Worm (Caenorhabditis elegans) whole organism, early embryonic: ENCODE results near the gene nhr-260.

Source experiments
- B0310.2 ChIP-seq: sonication (generic microtip); optimal IDR thresholded peaks from 2 replicates; lab custom pipeline; 2016; ENCODE audit warnings: mild to moderate bottlenecking, missing genetic modification characterization, missing compliant biosample characterization
- F13C5.2 ChIP-seq: sonication (generic microtip); optimal IDR thresholded peaks from 2 replicates; lab custom pipeline; 2017; ENCODE audit warnings: mild to moderate bottlenecking, missing genetic modification characterization, inconsistent platforms, missing compliant biosample characterization
- aly-1 ChIP-seq: sonication (generic microtip); optimal IDR thresholded peaks from 2 replicates; lab custom pipeline; 2016; ENCODE audit warnings: missing genetic modification characterization, missing compliant biosample characterization
- ama-1 ChIP-seq: fragments of 150-350 bp; optimal IDR thresholded peaks from 2 replicates; lab custom pipeline; 2014
- ceh-13 ChIP-seq: fragments of 200-800 bp; sonication (Bioruptor generic); optimal IDR thresholded peaks from 2 replicates; lab custom pipeline; 2018; ENCODE audit warnings: mild to moderate bottlenecking, missing genetic modification characterization, missing compliant biosample characterization
- ceh-36 ChIP-seq: sonication (generic microtip); optimal IDR thresholded peaks from 2 replicates; lab custom pipeline; 2016; ENCODE audit warnings: missing genetic modification characterization, inconsistent platforms, missing compliant biosample characterization
- flt-1 ChIP-seq: fragments of 200-800 bp; sonication (Bioruptor generic); IDR thresholded peaks from 2 replicates; pipeline ENCODE4 v1.3.6; 2022; ENCODE audit warnings: missing genetic modification characterization, missing compliant biosample characterization
- hmbx-1 ChIP-seq: sonication (generic microtip); optimal IDR thresholded peaks from 2 replicates; lab custom pipeline; 2016; ENCODE audit warnings: mild to moderate bottlenecking, missing genetic modification characterization, missing compliant biosample characterization
- hmg-4 ChIP-seq: fragments of 200-800 bp; sonication (Bioruptor generic); optimal IDR thresholded peaks from 2 replicates; lab custom pipeline; 2018; ENCODE audit warnings: mild to moderate bottlenecking, missing genetic modification characterization, missing compliant biosample characterization
- hnd-1 ChIP-seq: sonication (generic microtip); optimal IDR thresholded peaks from 2 replicates; lab custom pipeline; 2016; ENCODE audit warnings: missing genetic modification characterization, missing compliant biosample characterization
- pes-1 ChIP-seq: fragments of 200-800 bp; sonication (Bioruptor generic); IDR thresholded peaks from 2 replicates; pipeline ENCODE4 v1.3.6; 2022; ENCODE audit warnings: missing genetic modification reagents, missing genetic modification characterization, missing compliant biosample characterization
- scrt-1 ChIP-seq: fragments of 200-800 bp; sonication (Bioruptor generic); IDR thresholded peaks from 2 replicates; pipeline ENCODE4 v1.3.6; 2022; ENCODE audit warnings: missing genetic modification characterization, missing compliant biosample characterization
- sea-1 ChIP-seq: fragments of 200-800 bp; sonication (Bioruptor generic); conservative IDR thresholded peaks from 2 replicates; pipeline ENCODE4 v1.3.6; 2022; ENCODE audit warnings: missing genetic modification characterization, missing compliant biosample characterization
- tbx-11 ChIP-seq: fragments of 200-800 bp; sonication (Bioruptor generic); IDR thresholded peaks from 2 replicates; pipeline ENCODE4 v1.3.6; 2022; ENCODE audit warnings: missing genetic modification characterization, missing compliant biosample characterization
- tbx-37 ChIP-seq: fragments of 200-800 bp; sonication (Bioruptor generic); conservative IDR thresholded peaks from 2 replicates; pipeline ENCODE4 v1.3.6; 2022; ENCODE audit warnings: missing genetic modification reagents, missing genetic modification characterization, missing compliant biosample characterization
- tra-4 ChIP-seq: sonication (generic microtip); optimal IDR thresholded peaks from 2 replicates; lab custom pipeline; 2017; ENCODE audit warnings: missing genetic modification characterization, missing compliant biosample characterization

nhr-260 gene

ce11 chrV:1466949-1467348 lies 44.5 kb downstream of the nhr-260 start:
- no peak for TF ChIP-seq hmbx-1 (tag; lab: Kevin White, UChicago)
- no peak for TF ChIP-seq tbx-11 (GFP tag; lab: Robert Waterston, UW)

ce11 chrV:1465932-1466331 lies 45.5 kb downstream of the nhr-260 start:
- TF ChIP-seq scrt-1 (GFP tag; lab: Robert Waterston, UW): no peak

- no peak for TF ChIP-seq tbx-37 (GFP tag; lab: Robert Waterston, UW)
- no peak for TF ChIP-seq B0310.2 (tag; lab: Kevin White, UChicago)
- no peak for TF ChIP-seq aly-1 (tag; lab: Kevin White, UChicago)
- no peak for TF ChIP-seq hmg-4 (GFP tag; lab: Kevin White, UChicago)
- TF ChIP-seq pes-1 (GFP tag; lab: Robert Waterston, UW): no peak
- no peak for TF ChIP-seq hnd-1
- TF ChIP-seq ama-1 (lab: Kevin White, UChicago): no peak
- no peak for TF ChIP-seq sea-1 (GFP tag; lab: Robert Waterston, UW)
- TF ChIP-seq ceh-36 (tag; lab: Kevin White, UChicago): no peak
- TF ChIP-seq ceh-13 (GFP tag; lab: Kevin White, UChicago): no peak
- no peak for TF ChIP-seq tra-4 (tag; lab: Kevin White, UChicago)
- no peak for TF ChIP-seq flt-1 (GFP tag; lab: Robert Waterston, UW)
Observed at ce11 chrV:1464543-1465040, 46.8 kb downstream of the nhr-260 start, which contains the start of the genes fpn-1.2 and pqn-54. Gene fpn-1.2 (minus strand): TSS chrV:1464699. Gene pqn-54 (plus strand): TSS chrV:1464990.

- TF ChIP-seq tbx-11 (GFP tag; lab: Robert Waterston, UW) (no peak), pes-1 (GFP tag; lab: Robert Waterston, UW) (no peak), flt-1 (GFP tag; lab: Robert Waterston, UW) (no peak), hmbx-1 (tag; lab: Kevin White, UChicago) (no peak), aly-1 (tag; lab: Kevin White, UChicago) (no peak), F13C5.2 (no peak), B0310.2 (tag; lab: Kevin White, UChicago) (no peak), tra-4 (tag; lab: Kevin White, UChicago) (no peak)
Observed at ce11 chrV:1460069-1460468, 51.4 kb downstream of the nhr-260 start, which contains the start of gene hacd-1. Gene hacd-1 (plus strand): TSS chrV:1460369.
